Worm (Caenorhabditis elegans): ENCODE measurements around the gene col-110.

DNA sequence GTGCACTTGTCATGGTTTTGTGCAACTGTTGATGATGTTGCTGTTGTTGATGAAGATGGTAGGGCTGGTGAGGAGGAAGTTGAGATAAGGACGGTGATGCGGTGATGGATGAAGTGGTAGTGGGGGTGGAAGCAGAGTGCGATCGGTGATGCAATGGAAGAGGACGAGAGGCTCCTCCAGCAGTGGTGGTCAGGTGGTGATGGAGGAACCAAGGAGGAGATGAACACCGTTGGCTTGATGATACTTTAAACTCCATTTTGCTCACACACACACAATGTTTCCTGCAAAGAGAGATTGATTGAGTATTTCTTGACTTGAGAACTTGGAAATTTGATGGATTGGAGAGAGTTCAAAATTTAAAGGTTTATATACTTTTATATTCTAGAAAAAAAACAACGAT lies 28.4 kb upstream of the col-110 start, which contains the start of gene F19C7.8:
- no peak for TF ChIP-seq ets-4 (tag; optimal IDR thresholded peaks at IDR 0.05)
- no peak for TF ChIP-seq pqm-1 (tag; optimal IDR thresholded peaks at IDR 0.05)
- TF ChIP-seq pax-1 (tag; optimal IDR thresholded peaks at IDR 0.05), result no peak

Measured in whole organism, late embryonic.